Worm (Caenorhabditis elegans): ENCODE data around the gene lips-13.

Gene lips-13

ce11 chrII:1072106-1072505, 45.7 kb downstream of the lips-13 start, which contains the start of gene K02E7.4:
Gene K02E7.4, plus strand, starts transcription at chrII:1072406.
- TF ChIP-seq bed-3 (GFP tag; optimal IDR thresholded peaks at IDR 0.05) (no peak), unc-39 (tag; optimal IDR thresholded peaks at IDR 0.05) (no peak), ceh-83 (GFP tag; optimal IDR thresholded peaks at IDR 0.05) (no peak)

- TF ChIP-seq lin-32 (GFP tag; optimal IDR thresholded peaks at IDR 0.05), result no peak
- no peak for TF ChIP-seq nhr-12 (tag; optimal IDR thresholded peaks at IDR 0.05)
- TF ChIP-seq nhr-76 (tag; optimal IDR thresholded peaks at IDR 0.05), result no peak
- TF ChIP-seq ztf-11 (tag; optimal IDR thresholded peaks at IDR 0.05), result no peak
- peak; percentile 61 for TF ChIP-seq lsy-2 (tag; optimal IDR thresholded peaks at IDR 0.05)
Measured at ce11 chrII:1071432-1071831, 46.4 kb downstream of the lips-13 start.

ce11 chrII:1070875-1071274, 47.0 kb downstream of the lips-13 start, which contains the start of gene K02E7.12:
Gene K02E7.12, plus strand, starts transcription at chrII:1071175.
- TF ChIP-seq elt-1 (tag; optimal IDR thresholded peaks at IDR 0.05; ENCODE audit: borderline replicate concordance, insufficient read depth), result no peak
- no peak for TF ChIP-seq ceh-39 (tag; optimal IDR thresholded peaks at IDR 0.05)
- no peak for TF ChIP-seq hlh-1 (tag; optimal IDR thresholded peaks at IDR 0.05)
- TF ChIP-seq bed-3 (GFP tag; optimal IDR thresholded peaks at IDR 0.05), result no peak
- TF ChIP-seq unc-120 (tag; optimal IDR thresholded peaks at IDR 0.05; ENCODE audit: poor library complexity, severe bottlenecking), result no peak

ce11 chrII:1066907-1067306, 50.9 kb downstream of the lips-13 start, which contains the start of gene K02E7.10:
Gene K02E7.10, minus strand, starts transcription at chrII:1067007.
- TF ChIP-seq lin-13 (tag; optimal IDR thresholded peaks at IDR 0.05), result no peak
- TF ChIP-seq ceh-39 (tag; optimal IDR thresholded peaks at IDR 0.05), result no peak
- TF ChIP-seq nhr-76 (tag; optimal IDR thresholded peaks at IDR 0.05), result no peak
- no peak for TF ChIP-seq unc-62 (GFP tag; optimal IDR thresholded peaks at IDR 0.05)
- no peak for TF ChIP-seq ztf-11 (tag; optimal IDR thresholded peaks at IDR 0.05)
- no peak for TF ChIP-seq flh-1 (GFP tag; optimal IDR thresholded peaks at IDR 0.05)
- TF ChIP-seq sem-2 (GFP tag; optimal IDR thresholded peaks at IDR 0.05), result no peak
- TF ChIP-seq cnd-1 (tag; optimal IDR thresholded peaks at IDR 0.05), result no peak
- no peak for TF ChIP-seq tbx-8 (GFP tag; optimal IDR thresholded peaks at IDR 0.05)
- TF ChIP-seq mep-1 (tag; optimal IDR thresholded peaks at IDR 0.05), result no peak

Measured in whole organism, mixed stage, embryonic.